Worm (Caenorhabditis elegans): ENCODE data around the gene R09E10.5.

The R09E10.5 gene

DNA sequence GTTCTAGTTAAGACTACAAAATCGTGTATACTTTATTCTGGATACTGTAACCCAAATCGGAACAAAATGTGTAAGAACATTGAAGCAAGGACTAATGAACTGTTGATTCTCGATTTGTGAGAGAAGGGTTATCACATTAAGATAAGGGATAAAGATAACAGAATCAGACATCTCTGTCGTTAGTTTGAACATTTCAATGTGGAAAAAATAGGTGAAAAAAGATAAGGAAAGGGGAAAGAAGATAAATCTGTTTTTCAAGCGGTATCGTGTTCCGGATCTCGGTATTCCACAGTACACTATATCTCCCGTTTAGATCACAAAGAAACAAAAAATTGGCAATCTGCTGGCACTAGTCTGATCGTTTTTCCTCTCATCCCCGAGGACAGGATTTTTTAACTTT, 41.0 kb downstream of the R09E10.5 start:
- no peak for TF ChIP-seq bed-2 (GFP tag; IDR thresholded peaks at IDR 0.05)
- no peak for TF ChIP-seq hmg-1.2 (GFP tag; IDR thresholded peaks at IDR 0.05)
- no peak for TF ChIP-seq F39B2.1 (GFP tag; IDR thresholded peaks at IDR 0.05)
- TF ChIP-seq B0261.1 (tag; optimal IDR thresholded peaks at IDR 0.05): no peak
- TF ChIP-seq madf-6 (GFP tag; IDR thresholded peaks at IDR 0.05): no peak
- no peak for TF ChIP-seq ama-1 (optimal IDR thresholded peaks at IDR 0.05)
- no peak for TF ChIP-seq ama-1 (GFP tag; optimal IDR thresholded peaks at IDR 0.05)
- TF ChIP-seq mel-28 (tag; optimal IDR thresholded peaks at IDR 0.05; ENCODE audit: borderline replicate concordance): no peak
- no peak for TF ChIP-seq C06A6.2 (GFP tag; conservative IDR thresholded peaks at IDR 0.05)
- no peak for TF ChIP-seq zim-3 (tag; optimal IDR thresholded peaks at IDR 0.05)
- no peak for TF ChIP-seq Y95B8A.8 (GFP tag; IDR thresholded peaks at IDR 0.05)
- no peak for TF ChIP-seq nfya-2 (GFP tag; IDR thresholded peaks at IDR 0.05)
- no peak for TF ChIP-seq die-1 (tag; optimal IDR thresholded peaks at IDR 0.05)
- no peak for TF ChIP-seq lsy-27 (tag; optimal IDR thresholded peaks at IDR 0.05; ENCODE audit: borderline replicate concordance, insufficient read depth)
- no peak for TF ChIP-seq let-607 (tag; optimal IDR thresholded peaks at IDR 0.05)
- no peak for TF ChIP-seq efl-1 (GFP tag; optimal IDR thresholded peaks at IDR 0.05)
- no peak for TF ChIP-seq F10E7.11 (tag; optimal IDR thresholded peaks at IDR 0.05)
- TF ChIP-seq B0019.2 (GFP tag; conservative IDR thresholded peaks at IDR 0.05): no peak
- TF ChIP-seq chd-7 (tag; optimal IDR thresholded peaks at IDR 0.05): no peak
- TF ChIP-seq F23B12.7 (tag; optimal IDR thresholded peaks at IDR 0.05; ENCODE audit: insufficient read depth): no peak
- no peak for TF ChIP-seq nhr-120 (GFP tag; IDR thresholded peaks at IDR 0.05)

DNA sequence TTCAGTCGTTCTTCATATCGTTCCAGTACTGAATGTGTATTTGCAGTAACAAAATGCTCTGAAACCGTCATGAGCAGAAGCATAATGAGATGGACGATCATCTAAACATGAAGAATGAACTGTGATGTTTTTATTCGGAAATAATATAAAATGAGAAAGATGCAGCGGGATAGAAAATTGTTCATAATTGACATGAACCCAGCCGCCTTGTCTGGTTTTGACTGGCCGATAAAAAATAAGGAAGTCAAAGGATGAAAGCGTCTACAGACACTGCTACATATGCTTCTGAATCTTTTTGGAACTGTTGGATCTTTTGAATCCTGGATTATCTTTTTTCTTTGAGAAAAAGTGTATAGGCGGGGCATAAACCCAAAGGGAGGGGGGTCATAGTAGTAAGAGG, 42.5 kb downstream of the R09E10.5 start, which contains the start of gene F01G10.9:
Gene F01G10.9 (minus strand): TSS at position 101 of the 400 bp plus-strand sequence.
- TF ChIP-seq nhr-179 (tag; optimal IDR thresholded peaks at IDR 0.05) (no peak), chd-7 (tag; optimal IDR thresholded peaks at IDR 0.05) (no peak), pha-4 (tag; optimal IDR thresholded peaks at IDR 0.05) (no peak), mel-28 (tag; optimal IDR thresholded peaks at IDR 0.05; ENCODE audit: borderline replicate concordance) (no peak), egl-44 (GFP tag; IDR thresholded peaks at IDR 0.05) (no peak), hmg-1.2 (GFP tag; IDR thresholded peaks at IDR 0.05) (no peak), T26A5.8 (tag; optimal IDR thresholded peaks at IDR 0.05) (no peak), attf-6 (GFP tag; IDR thresholded peaks at IDR 0.05) (no peak), atf-7 (tag; optimal IDR thresholded peaks at IDR 0.05) (no peak), ztf-28 (GFP tag; IDR thresholded peaks at IDR 0.05) (no peak)

DNA sequence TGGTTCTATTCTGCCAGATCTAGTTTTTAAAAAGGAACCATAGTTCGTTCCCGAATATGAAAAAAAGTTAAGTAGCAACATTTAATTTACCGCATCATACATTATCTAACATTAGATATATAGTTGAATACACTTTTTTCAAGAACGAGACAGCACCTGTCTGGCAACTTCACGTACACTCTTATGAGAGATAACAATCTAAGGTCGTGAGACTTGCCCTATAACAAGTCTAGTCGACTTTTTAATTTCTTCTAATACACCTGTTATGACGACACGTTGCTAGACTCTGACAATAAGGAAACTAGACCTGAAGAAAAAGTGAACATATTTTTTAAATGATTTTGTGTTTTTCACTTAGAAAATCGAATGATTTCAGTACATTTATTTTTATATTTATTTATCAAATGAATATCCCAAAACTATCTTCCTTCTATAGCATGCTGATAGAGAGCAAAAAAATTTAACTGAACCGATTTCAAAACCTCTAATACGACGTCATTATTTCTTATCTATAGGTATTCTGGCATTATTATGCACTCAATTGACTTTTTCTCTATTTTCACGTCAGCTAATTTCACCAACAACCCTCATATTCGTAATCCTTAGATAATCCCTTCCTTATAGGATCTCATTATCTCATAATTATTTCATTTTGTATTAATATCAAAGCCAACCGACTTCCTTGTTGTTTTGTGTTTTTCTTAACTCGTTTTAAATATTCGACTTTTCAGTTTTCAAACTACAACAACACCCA, 49.0 kb downstream of the R09E10.5 start:
- TF ChIP-seq dpff-1 (tag; optimal IDR thresholded peaks at IDR 0.05): no peak
- no peak for TF ChIP-seq ztf-25 (GFP tag; IDR thresholded peaks at IDR 0.05)
- TF ChIP-seq zfh-2 (GFP tag; conservative IDR thresholded peaks at IDR 0.05): no peak
- no peak for TF ChIP-seq ztf-18 (tag; optimal IDR thresholded peaks at IDR 0.05)
- 0 out of 2 replicates have a peak, but pooled peaks have one; percentile 5 for TF ChIP-seq ekl-4 (GFP tag; IDR thresholded peaks at IDR 0.05)
- TF ChIP-seq atf-7 (tag; optimal IDR thresholded peaks at IDR 0.05): no peak
- TF ChIP-seq dpl-1 (GFP tag; optimal IDR thresholded peaks at IDR 0.05): no peak
- no peak for TF ChIP-seq T07F8.4 (tag; optimal IDR thresholded peaks at IDR 0.05)
- no peak for TF ChIP-seq snpc-1.3 (tag; optimal IDR thresholded peaks at IDR 0.05; ENCODE audit: insufficient read depth)
- TF ChIP-seq die-1 (tag; optimal IDR thresholded peaks at IDR 0.05): no peak
- TF ChIP-seq unc-62 (GFP tag; optimal IDR thresholded peaks at IDR 0.05): no peak
- no peak for TF ChIP-seq Y56A3A.18 (GFP tag; IDR thresholded peaks at IDR 0.05)
- no peak for TF ChIP-seq ceh-79 (tag; optimal IDR thresholded peaks at IDR 0.05)
- no peak for TF ChIP-seq F57A8.1 (GFP tag; optimal IDR thresholded peaks at IDR 0.05)
- TF ChIP-seq pha-4 (tag; optimal IDR thresholded peaks at IDR 0.05): no peak
- TF ChIP-seq cebp-1 (GFP tag; IDR thresholded peaks at IDR 0.05): no peak
- TF ChIP-seq cebp-1 (tag; optimal IDR thresholded peaks at IDR 0.05): peak; percentile 9
- no peak for TF ChIP-seq ccch-3 (GFP tag; optimal IDR thresholded peaks at IDR 0.05)
- TF ChIP-seq lag-1 (GFP tag; IDR thresholded peaks at IDR 0.05): no peak
